Fruit fly (Drosophila melanogaster) whole organism, embryonic: ENCODE data around the gene SppL.

Experiments used
- Aef1 ChIP-seq: fragments of 200-800 bp; sonication (Bioruptor generic); IDR thresholded peaks from 3 replicates; pipeline ENCODE4 v1.3.6; 2022; ENCODE audit warnings: missing biosample characterization, missing genetic modification characterization
- C15 ChIP-seq: fragments of 200-800 bp; sonication (Bioruptor generic); IDR thresholded peaks from 3 replicates; pipeline ENCODE4 v1.3.6; 2022; ENCODE audit warnings: missing biosample characterization, missing genetic modification characterization
- CG10654 ChIP-seq: fragments of 200-800 bp; sonication (Bioruptor generic); optimal IDR thresholded peaks from 2 replicates; lab custom pipeline; 2016; ENCODE audit warnings: missing biosample characterization, missing genetic modification characterization
- CG10979 ChIP-seq: fragments of 200-800 bp; sonication (Bioruptor generic); optimal IDR thresholded peaks from 2 replicates; lab custom pipeline; 2018; ENCODE audit warnings: missing biosample characterization, mild to moderate bottlenecking, missing genetic modification characterization, moderate library complexity
- CG11456 ChIP-seq: fragments of 200-800 bp; sonication (Bioruptor generic); IDR thresholded peaks from 3 replicates; pipeline ENCODE4 v1.3.6; 2022; ENCODE audit warnings: missing biosample characterization, missing genetic modification characterization
- CG11696 ChIP-seq: fragments of 200-800 bp; sonication (Bioruptor generic); IDR thresholded peaks from 2 replicates; pipeline ENCODE4 v1.3.6; 2022; ENCODE audit warnings: missing biosample characterization, missing genetic modification characterization
- CG12299 ChIP-seq: fragments of 200-800 bp; sonication (Bioruptor generic); optimal IDR thresholded peaks from 2 replicates; lab custom pipeline; 2018; ENCODE audit warnings: missing biosample characterization, mild to moderate bottlenecking, missing genetic modification characterization
- CG1602 ChIP-seq: fragments of 200-800 bp; sonication (Bioruptor generic); optimal IDR thresholded peaks from 3 replicates; lab custom pipeline; 2016; ENCODE audit warnings: missing biosample characterization, missing genetic modification characterization
- CG1647 ChIP-seq: fragments of 200-800 bp; sonication (Bioruptor generic); optimal IDR thresholded peaks from 3 replicates; lab custom pipeline; 2016; ENCODE audit warnings: missing biosample characterization, missing genetic modification characterization
- CG17186 ChIP-seq: fragments of 200-800 bp; sonication (Bioruptor generic); optimal IDR thresholded peaks from 3 replicates; lab custom pipeline; 2017; ENCODE audit warnings: missing biosample characterization, missing genetic modification reagents, missing genetic modification characterization
- CG17802 ChIP-seq: fragments of 200-800 bp; sonication (Bioruptor generic); optimal IDR thresholded peaks from 2 replicates; lab custom pipeline; 2018; ENCODE audit warnings: missing biosample characterization, mild to moderate bottlenecking, missing genetic modification characterization, moderate library complexity
- CG18011 ChIP-seq: fragments of 200-800 bp; sonication (Bioruptor generic); optimal IDR thresholded peaks from 2 replicates; lab custom pipeline; 2017; ENCODE audit warnings: missing biosample characterization, missing genetic modification characterization, mild to moderate bottlenecking, moderate library complexity, missing genotype
- CG33213 ChIP-seq: fragments of 200-800 bp; sonication (Bioruptor generic); optimal IDR thresholded peaks from 3 replicates; lab custom pipeline; 2016; ENCODE audit warnings: missing biosample characterization, missing genetic modification characterization
- CG34224 ChIP-seq: fragments of 200-800 bp; sonication (Bioruptor generic); IDR thresholded peaks from 3 replicates; pipeline ENCODE4 v1.3.6; 2022; ENCODE audit warnings: missing biosample characterization, missing genetic modification characterization; ENCODE audit not compliant: partially characterized antibody
- CG4617 ChIP-seq: fragments of 200-800 bp; sonication (Bioruptor generic); optimal IDR thresholded peaks from 3 replicates; lab custom pipeline; 2016; ENCODE audit warnings: missing biosample characterization, missing genetic modification characterization, borderline replicate concordance
- CG5180 ChIP-seq: fragments of 200-800 bp; sonication (Bioruptor generic); optimal IDR thresholded peaks from 3 replicates; lab custom pipeline; 2017; ENCODE audit warnings: missing biosample characterization, missing genetic modification characterization, mild to moderate bottlenecking, moderate library complexity, missing genetic modification reagents
- CG5953 ChIP-seq: fragments of 200-800 bp; sonication (Bioruptor generic); IDR thresholded peaks from 2 replicates; pipeline ENCODE4 v1.3.6; 2022; ENCODE audit warnings: missing biosample characterization, missing genetic modification characterization
- CG6272 ChIP-seq: fragments of 200-800 bp; sonication (Bioruptor generic); IDR thresholded peaks from 2 replicates; pipeline ENCODE4 v1.3.6; 2022; ENCODE audit warnings: missing biosample characterization, missing genetic modification characterization
- CG6854 ChIP-seq: fragments of 200-800 bp; sonication (Bioruptor generic); optimal IDR thresholded peaks from 3 replicates; lab custom pipeline; 2017; ENCODE audit warnings: missing biosample characterization, mild to moderate bottlenecking, missing genetic modification characterization
- CG7786 ChIP-seq: fragments of 200-800 bp; sonication (Bioruptor generic); optimal IDR thresholded peaks from 2 replicates; lab custom pipeline; 2016; ENCODE audit warnings: missing biosample characterization, missing genetic modification characterization
- Deaf1 ChIP-seq: fragments of 200-800 bp; optimal IDR thresholded peaks from 3 replicates; lab custom pipeline; 2019; ENCODE audit warnings: missing biosample characterization, mild to moderate bottlenecking, missing genetic modification characterization, moderate library complexity
- Dfd ChIP-seq, 2 experiments: fragments of >200 bp; optimal IDR thresholded peaks; 2 replicates each; lab custom pipeline; 2017; ENCODE audit warnings: missing biosample characterization in 2 of 2, missing genetic modification characterization in 2 of 2
- Doc3 ChIP-seq: fragments of 200-800 bp; sonication (Bioruptor generic); IDR thresholded peaks from 3 replicates; pipeline ENCODE4 v1.3.6; 2022; ENCODE audit warnings: missing biosample characterization, missing genetic modification characterization; ENCODE audit not compliant: partially characterized antibody
- Fer2 ChIP-seq: fragments of 200-800 bp; sonication (Bioruptor generic); optimal IDR thresholded peaks from 2 replicates; lab custom pipeline; 2018; ENCODE audit warnings: missing biosample characterization, mild to moderate bottlenecking, missing genetic modification characterization, moderate library complexity
- Hey ChIP-seq: fragments of 200-800 bp; sonication (Bioruptor generic); optimal IDR thresholded peaks from 3 replicates; lab custom pipeline; 2018; ENCODE audit warnings: missing biosample characterization, mild to moderate bottlenecking, missing genetic modification characterization
- Scr ChIP-seq: fragments of 200-800 bp; sonication (Bioruptor generic); IDR thresholded peaks from 2 replicates; pipeline ENCODE4 v1.3.6; 2022; ENCODE audit warnings: missing biosample characterization, missing genetic modification characterization; ENCODE audit not compliant: partially characterized antibody
- Tbp ChIP-seq: fragments of >200 bp; optimal IDR thresholded peaks from 2 replicates; lab custom pipeline; 2018; ENCODE audit warnings: missing biosample characterization, missing genetic modification characterization
- bowl ChIP-seq: fragments of 200-800 bp; sonication (Bioruptor generic); IDR thresholded peaks from 2 replicates; pipeline ENCODE4 v1.3.6; 2022; ENCODE audit warnings: missing biosample characterization, missing genetic modification characterization
- br ChIP-seq: fragments of >200 bp; optimal IDR thresholded peaks from 2 replicates; lab custom pipeline; 2017
- bsh ChIP-seq, 2 experiments: fragments of 200-800 bp; sonication (Bioruptor generic); optimal IDR thresholded peaks; 2 replicates each; lab custom pipeline; 2017 to 2018; ENCODE audit warnings: mild to moderate bottlenecking in 2 of 2, missing biosample characterization in 2 of 2, missing genetic modification characterization in 2 of 2, moderate library complexity in 1 of 2
- chn ChIP-seq: fragments of 200-800 bp; sonication (Bioruptor generic); optimal IDR thresholded peaks from 2 replicates; lab custom pipeline; 2016; ENCODE audit warnings: missing biosample characterization, missing genetic modification characterization
- dysf ChIP-seq: fragments of 200-800 bp; sonication (Bioruptor generic); IDR thresholded peaks from 3 replicates; pipeline ENCODE4 v1.3.6; 2022; ENCODE audit warnings: missing biosample characterization, missing genetic modification characterization
- gcm ChIP-seq: fragments of 200-800 bp; sonication (Bioruptor generic); optimal IDR thresholded peaks from 2 replicates; lab custom pipeline; 2019; ENCODE audit warnings: missing biosample characterization, mild to moderate bottlenecking, missing genetic modification characterization, moderate library complexity
- gsb ChIP-seq: fragments of 200-800 bp; sonication (Bioruptor generic); IDR thresholded peaks from 2 replicates; pipeline ENCODE4 v1.3.6; 2022; ENCODE audit warnings: missing biosample characterization, missing genetic modification characterization
- hbn ChIP-seq: fragments of 200-800 bp; sonication (Bioruptor generic); IDR thresholded peaks from 2 replicates; pipeline ENCODE4 v1.3.6; 2022; ENCODE audit warnings: missing biosample characterization, missing genetic modification characterization; ENCODE audit not compliant: partially characterized antibody
- inv ChIP-seq: fragments of 200-800 bp; sonication (Bioruptor generic); IDR thresholded peaks from 2 replicates; pipeline ENCODE4 v1.3.6; 2022; ENCODE audit warnings: missing biosample characterization, missing genetic modification characterization; ENCODE audit not compliant: partially characterized antibody
- jumu ChIP-seq: fragments of 200-800 bp; sonication (Bioruptor generic); optimal IDR thresholded peaks from 3 replicates; lab custom pipeline; 2016; ENCODE audit warnings: missing biosample characterization, missing genetic modification characterization
- phol ChIP-seq: fragments of 200-800 bp; sonication (Bioruptor generic); optimal IDR thresholded peaks from 3 replicates; lab custom pipeline; 2018; ENCODE audit warnings: missing biosample characterization, mild to moderate bottlenecking, missing genetic modification characterization, moderate library complexity
- prd ChIP-seq, 3 experiments: fragments of >200 bp in 2 of 3; fragments of 200-800 bp in 1 of 3; sonication (Bioruptor generic) in 1 of 3; optimal IDR thresholded peaks in 2 of 3; IDR thresholded peaks in 1 of 3; 2 replicates in 2 of 3; 3 replicates in 1 of 3; pipeline versions ENCODE4 v1.3.6 to Lab custom; 2017 to 2022; ENCODE audit warnings: missing biosample characterization in 1 of 3, missing genetic modification characterization in 1 of 3
- pzg ChIP-seq: fragments of 200-800 bp; sonication (Bioruptor generic); optimal IDR thresholded peaks from 3 replicates; lab custom pipeline; 2018; ENCODE audit warnings: missing biosample characterization, mild to moderate bottlenecking, missing genetic modification characterization, moderate library complexity
- ranshi ChIP-seq: fragments of 200-800 bp; sonication (Bioruptor generic); IDR thresholded peaks from 2 replicates; pipeline ENCODE4 v1.3.6; 2022; ENCODE audit warnings: missing biosample characterization, missing genetic modification characterization
- scrt ChIP-seq: fragments of 200-800 bp; sonication (Bioruptor generic); optimal IDR thresholded peaks from 2 replicates; lab custom pipeline; 2018; ENCODE audit warnings: missing biosample characterization, mild to moderate bottlenecking, missing genetic modification characterization, moderate library complexity
- seq ChIP-seq: fragments of 200-800 bp; sonication (Bioruptor generic); IDR thresholded peaks from 2 replicates; pipeline ENCODE4 v1.3.6; 2022; ENCODE audit warnings: missing biosample characterization, missing genetic modification characterization
- stwl ChIP-seq: fragments of 200-800 bp; sonication (Bioruptor generic); optimal IDR thresholded peaks from 3 replicates; lab custom pipeline; 2018; ENCODE audit warnings: missing biosample characterization, mild to moderate bottlenecking, missing genetic modification characterization, moderate library complexity
- tll ChIP-seq, 2 experiments: fragments of 200-800 bp in 1 of 2; fragments of >200 bp in 1 of 2; sonication (Bioruptor generic) in 1 of 2; optimal IDR thresholded peaks; 2 replicates each; lab custom pipeline; 2017 to 2019; ENCODE audit warnings: missing biosample characterization in 2 of 2, missing genetic modification characterization in 2 of 2, mild to moderate bottlenecking in 1 of 2, moderate library complexity in 1 of 2
- toy ChIP-seq: fragments of 200-800 bp; sonication (Bioruptor generic); IDR thresholded peaks from 2 replicates; pipeline ENCODE4 v1.3.6; 2022; ENCODE audit warnings: missing biosample characterization, missing genetic modification characterization
- ttk ChIP-seq: fragments of 200-800 bp; sonication (Bioruptor generic); IDR thresholded peaks from 2 replicates; pipeline ENCODE4 v2.1.2; 2022; ENCODE audit warnings: missing biosample characterization, missing genetic modification characterization
- vfl ChIP-seq: fragments of 200-800 bp; sonication (Bioruptor generic); optimal IDR thresholded peaks from 2 replicates; lab custom pipeline; 2016; ENCODE audit warnings: missing biosample characterization, missing genetic modification characterization
- z ChIP-seq: fragments of 200-800 bp; sonication (Bioruptor generic); IDR thresholded peaks from 3 replicates; pipeline ENCODE4 v1.3.6; 2022; ENCODE audit warnings: missing biosample characterization, missing genetic modification characterization

SppL gene

dm6 chr3R:25879324-25879766 lies 2.4 kb upstream of the SppL start (continued):
- TF ChIP-seq hbn (GFP tag; lab: Robert Waterston, UW) (no peak), C15 (GFP tag; lab: Robert Waterston, UW) (0 out of 3 replicates have a peak, but pooled peaks have one; percentile 30), CG1647 (GFP tag; lab: Kevin White, UChicago) (peak; percentile 53), prd (optimal IDR thresholded peaks at IDR 0.05; lab: Kevin White, UChicago) (no peak), prd (GFP tag; IDR thresholded peaks at IDR 0.05; lab: Robert Waterston, UW) (peak; percentile 83), chn (peak; percentile 71), jumu (GFP tag; lab: Kevin White, UChicago) (peak; percentile 16), CG1602 (GFP tag; lab: Kevin White, UChicago) (peak; percentile 71), CG10654 (GFP tag; lab: Kevin White, UChicago) (peak; percentile 65), CG5953 (GFP tag; lab: Robert Waterston, UW) (peak; percentile 58), stwl (tag; lab: Kevin White, UChicago) (peak; percentile 8), vfl (GFP tag; lab: Kevin White, UChicago) (peak; percentile 36), dysf (GFP tag; lab: Robert Waterston, UW) (peak; percentile 90; the same call in 2 of the 3 replicates), z (GFP tag; lab: Robert Waterston, UW) (0 out of 3 replicates have a peak, but pooled peaks have one; percentile 36), CG6272 (GFP tag; lab: Robert Waterston, UW) (no peak), CG17186 (GFP tag; lab: Kevin White, UChicago) (peak; percentile 7), CG7786 (GFP tag; lab: Kevin White, UChicago) (peak; percentile 71), Tbp (no peak), Aef1 (GFP tag; lab: Robert Waterston, UW) (no peak; the same call in 1 of the 3 replicates), Hey (tag; lab: Kevin White, UChicago) (no peak), scrt (GFP tag; lab: Kevin White, UChicago) (peak; percentile 58), br (no peak), pzg (GFP tag; lab: Kevin White, UChicago) (no peak), Dfd (GFP tag; optimal IDR thresholded peaks at IDR 0.05; lab: Kevin White, UChicago) (no peak), CG33213 (GFP tag; lab: Kevin White, UChicago) (peak; percentile 40), Doc3 (GFP tag; lab: Robert Waterston, UW) (no peak), Scr (GFP tag; lab: Robert Waterston, UW) (no peak), seq (GFP tag; lab: Robert Waterston, UW) (peak; percentile 68), CG12299 (tag; lab: Kevin White, UChicago) (no peak), toy (no peak), inv (GFP tag; lab: Robert Waterston, UW) (no peak), ttk (GFP tag; lab: Robert Waterston, UW) (peak; percentile 73; the same call in 1 of the 2 replicates), gsb (GFP tag; lab: Robert Waterston, UW) (peak; percentile 58; the same call in 1 of the 2 replicates), bowl (GFP tag; lab: Robert Waterston, UW) (0 out of 2 replicates have a peak, but pooled peaks have one; percentile 43), CG6854 (GFP tag; lab: Kevin White, UChicago) (peak; percentile 57), Fer2 (tag; lab: Kevin White, UChicago) (peak; percentile 53), CG11456 (GFP tag; lab: Robert Waterston, UW) (no peak), gcm (GFP tag; lab: Kevin White, UChicago) (peak; percentile 62), CG18011 (GFP tag; lab: Kevin White, UChicago) (peak; percentile 22), CG10979 (tag; lab: Kevin White, UChicago) (peak; percentile 88), ranshi (GFP tag; lab: Robert Waterston, UW) (peak; percentile 85; the same call in 1 of the 2 replicates), CG34224 (GFP tag; lab: Robert Waterston, UW) (no peak), CG17802 (no peak), phol (tag; lab: Kevin White, UChicago) (peak; percentile 86), CG5180 (GFP tag; lab: Kevin White, UChicago) (peak; percentile 50), tll (GFP tag; optimal IDR thresholded peaks at IDR 0.05; lab: Kevin White, UChicago) (no peak), bsh (GFP tag; optimal IDR thresholded peaks at IDR 0.05; lab: Kevin White, UChicago) (peak in 1 of 2 experiments; percentile 92), CG4617 (no peak), Deaf1 (tag; lab: Kevin White, UChicago) (peak; percentile 50), CG11696 (GFP tag; lab: Robert Waterston, UW) (no peak; the same call in 1 of the 2 replicates)
